Fruit fly (Drosophila melanogaster): ENCODE results near the gene Ack.

dm6 chr3L:4076907-4077306, 31.1 kb upstream of the Ack start:
- TF ChIP-seq pan (optimal IDR thresholded peaks at IDR 0.05) (no peak), pan (GFP tag; optimal IDR thresholded peaks at IDR 0.05 in 1 of 2, IDR thresholded peaks at IDR 0.05 in 1 of 2) (no peak), Lpt (GFP tag; optimal IDR thresholded peaks at IDR 0.05) (no peak), D (optimal IDR thresholded peaks at IDR 0.05) (no peak), D (GFP tag; optimal IDR thresholded peaks at IDR 0.05) (no peak), ranshi (GFP tag; IDR thresholded peaks at IDR 0.05) (no peak)

All from whole organism, embryonic.